Worm (Caenorhabditis elegans): ENCODE measurements around the gene cyp-37A1.
A peak's percentile ranks its signal among the peaks of the same experiment; 100 is the strongest.

Gene cyp-37A1

ce11 chrII:14059767-14060166 is 43.0 kb upstream of the cyp-37A1 start, which contains the start of gene rpb-11 (continued):
- peak; percentile 67 for TF ChIP-seq efl-3 (GFP tag; optimal IDR thresholded peaks at IDR 0.05)

- no peak for TF ChIP-seq ceh-88 (GFP tag; IDR thresholded peaks at IDR 0.05)
- TF ChIP-seq unc-130 (tag; optimal IDR thresholded peaks at IDR 0.05): no peak
- TF ChIP-seq efl-1 (optimal IDR thresholded peaks at IDR 0.05): no peak
- peak in 1 of 2 experiments; percentile 83 for TF ChIP-seq efl-1 (GFP tag; optimal IDR thresholded peaks at IDR 0.05 in 1 of 2)
- TF ChIP-seq mab-9 (GFP tag; IDR thresholded peaks at IDR 0.05): no peak
- no peak for TF ChIP-seq skn-1 (tag; optimal IDR thresholded peaks at IDR 0.05)
- TF ChIP-seq elt-2 (tag; optimal IDR thresholded peaks at IDR 0.05): peak; percentile 69
- TF ChIP-seq lin-35 (GFP tag; optimal IDR thresholded peaks at IDR 0.05): no peak
- TF ChIP-seq dsc-1 (tag; optimal IDR thresholded peaks at IDR 0.05): no peak
- TF ChIP-seq ztf-11 (tag; optimal IDR thresholded peaks at IDR 0.05): no peak
- no peak for TF ChIP-seq isw-1 (GFP tag; IDR thresholded peaks at IDR 0.05)
- no peak for TF ChIP-seq aly-2 (tag; optimal IDR thresholded peaks at IDR 0.05)
Observed at ce11 chrII:14055717-14056116, 39.0 kb upstream of the cyp-37A1 start.

DNA sequence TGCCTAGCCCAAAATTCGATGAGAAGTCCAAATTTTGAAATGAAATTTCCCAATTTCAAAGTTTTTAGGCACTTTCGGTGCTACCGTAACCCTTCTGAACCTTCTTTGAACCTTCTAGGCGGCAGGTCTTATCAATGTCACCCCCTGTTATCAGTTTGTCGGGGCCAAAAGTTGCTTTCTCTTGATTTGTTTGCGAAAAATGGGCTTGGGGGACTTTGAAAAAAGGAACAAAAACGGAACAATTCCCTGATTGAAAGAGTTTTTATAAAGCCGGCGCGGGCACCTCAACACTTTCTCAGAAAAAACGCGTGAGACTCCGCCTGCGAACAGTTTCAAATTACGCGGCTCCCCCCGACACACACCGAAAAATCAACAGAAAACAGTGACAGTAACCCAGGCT is 36.4 kb upstream of the cyp-37A1 start:
- peak; percentile 50 for TF ChIP-seq elt-2 (tag; optimal IDR thresholded peaks at IDR 0.05)
- TF ChIP-seq efl-1 (optimal IDR thresholded peaks at IDR 0.05): no peak
- no peak for TF ChIP-seq efl-1 (GFP tag; optimal IDR thresholded peaks at IDR 0.05 in 1 of 2)

DNA sequence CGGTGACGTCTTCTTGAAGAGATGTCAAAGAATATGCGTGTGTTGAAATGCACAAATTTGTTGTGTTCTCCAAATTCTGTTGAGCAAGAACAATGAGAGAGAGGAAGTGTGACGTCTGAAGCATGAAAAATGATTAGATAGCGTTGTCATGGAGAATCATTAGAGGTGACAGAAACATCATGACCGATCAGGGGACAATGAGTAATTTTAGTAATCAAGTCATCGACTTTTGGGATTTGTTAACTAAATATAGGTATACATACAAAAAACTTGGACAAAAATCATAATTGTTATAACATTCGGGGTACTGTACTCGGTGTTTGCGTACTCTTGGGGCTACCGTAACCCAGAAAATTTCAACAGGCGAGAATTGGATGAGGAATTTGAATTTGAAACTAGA is 35.4 kb upstream of the cyp-37A1 start, which contains the start of gene daf-5:
Gene daf-5, minus strand, starts transcription at position 101 of the 400 bp plus-strand sequence.
- TF ChIP-seq nhr-71 (tag; optimal IDR thresholded peaks at IDR 0.05) (peak; percentile 15), F16B12.6 (tag; optimal IDR thresholded peaks at IDR 0.05) (no peak)

ce11 chrII:14051474-14051934 is 34.7 kb upstream of the cyp-37A1 start:
- TF ChIP-seq C34B4.2 (tag; optimal IDR thresholded peaks at IDR 0.05) (no peak), ztf-4 (tag; optimal IDR thresholded peaks at IDR 0.05) (no peak), fos-1 (tag; optimal IDR thresholded peaks at IDR 0.05) (no peak), zip-4 (GFP tag; optimal IDR thresholded peaks at IDR 0.05) (no peak), elt-3 (tag; optimal IDR thresholded peaks at IDR 0.05) (peak in 2 of 6 experiments; percentile 12 to 26), aha-1 (tag; optimal IDR thresholded peaks at IDR 0.05) (no peak), unc-130 (tag; optimal IDR thresholded peaks at IDR 0.05) (no peak), elt-2 (tag; optimal IDR thresholded peaks at IDR 0.05) (peak; percentile 54), nhr-76 (tag; optimal IDR thresholded peaks at IDR 0.05) (no peak), vab-15 (tag; optimal IDR thresholded peaks at IDR 0.05) (no peak), ceh-82 (tag; optimal IDR thresholded peaks at IDR 0.05) (no peak), nhr-90 (tag; optimal IDR thresholded peaks at IDR 0.05; ENCODE audit: poor library complexity) (no peak), nhr-77 (tag; optimal IDR thresholded peaks at IDR 0.05) (peak; percentile 38), efl-1 (optimal IDR thresholded peaks at IDR 0.05) (no peak), efl-1 (GFP tag; optimal IDR thresholded peaks at IDR 0.05 in 1 of 2) (peak in 1 of 2 experiments; percentile 77), lin-39 (tag; optimal IDR thresholded peaks at IDR 0.05) (no peak), hlh-17 (GFP tag; optimal IDR thresholded peaks at IDR 0.05; ENCODE audit: borderline replicate concordance) (no peak), C04F5.9 (tag; optimal IDR thresholded peaks at IDR 0.05) (no peak), hpl-2 (GFP tag; optimal IDR thresholded peaks at IDR 0.05) (no peak), sup-37 (GFP tag; optimal IDR thresholded peaks at IDR 0.05) (no peak), mdl-1 (tag; optimal IDR thresholded peaks at IDR 0.05) (peak in 1 of 2 experiments; percentile 24), ces-1 (GFP tag; optimal IDR thresholded peaks at IDR 0.05) (no peak), mab-9 (GFP tag; IDR thresholded peaks at IDR 0.05) (no peak), nhr-71 (tag; optimal IDR thresholded peaks at IDR 0.05) (no peak), sox-4 (tag; optimal IDR thresholded peaks at IDR 0.05) (no peak), tlp-1 (tag; optimal IDR thresholded peaks at IDR 0.05) (no peak), alr-1 (tag; optimal IDR thresholded peaks at IDR 0.05; ENCODE audit: borderline replicate concordance) (no peak), dpl-1 (GFP tag; optimal IDR thresholded peaks at IDR 0.05) (no peak), nhr-12 (tag; optimal IDR thresholded peaks at IDR 0.05) (no peak), lin-15B (tag; optimal IDR thresholded peaks at IDR 0.05) (no peak), ceh-90 (tag; optimal IDR thresholded peaks at IDR 0.05) (no peak), lsy-2 (tag; optimal IDR thresholded peaks at IDR 0.05) (no peak), C16A3.4 (tag; optimal IDR thresholded peaks at IDR 0.05) (no peak), ama-1 (optimal IDR thresholded peaks at IDR 0.05) (no peak), sptf-1 (tag; optimal IDR thresholded peaks at IDR 0.05) (no peak), nhr-47 (tag; optimal IDR thresholded peaks at IDR 0.05) (no peak)

All from whole organism, L1 larva.